Worm (Caenorhabditis elegans): ENCODE results near the gene R08E3.3.

The R08E3.3 gene

DNA sequence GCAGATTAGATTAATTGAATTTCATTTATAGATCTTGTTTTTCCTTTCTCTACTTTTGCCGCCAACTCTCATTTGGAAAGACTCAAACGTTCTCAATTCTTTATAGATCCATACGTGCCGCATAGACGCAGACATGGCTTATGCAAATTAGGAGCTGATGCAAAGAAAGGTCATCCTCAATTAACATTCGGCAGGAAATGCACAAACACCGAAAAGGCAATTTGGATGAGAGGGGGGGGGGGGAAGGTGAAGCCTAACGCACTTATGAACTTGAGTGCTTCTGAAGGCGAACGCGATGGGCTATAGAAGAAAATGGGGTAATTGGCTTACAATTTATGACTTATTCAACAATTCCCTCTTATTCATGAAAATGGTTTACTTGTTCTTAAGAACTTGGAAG is 51.2 kb downstream of the R08E3.3 start:
- TF ChIP-seq ceh-13 (GFP tag; optimal IDR thresholded peaks at IDR 0.05) (no peak), hnd-1 (tag; optimal IDR thresholded peaks at IDR 0.05) (no peak), hmg-4 (GFP tag; optimal IDR thresholded peaks at IDR 0.05) (no peak), B0310.2 (tag; optimal IDR thresholded peaks at IDR 0.05) (no peak), flt-1 (GFP tag; IDR thresholded peaks at IDR 0.05) (peak; percentile 3; the same call in 1 of the 2 replicates), ceh-36 (tag; optimal IDR thresholded peaks at IDR 0.05) (no peak)

DNA sequence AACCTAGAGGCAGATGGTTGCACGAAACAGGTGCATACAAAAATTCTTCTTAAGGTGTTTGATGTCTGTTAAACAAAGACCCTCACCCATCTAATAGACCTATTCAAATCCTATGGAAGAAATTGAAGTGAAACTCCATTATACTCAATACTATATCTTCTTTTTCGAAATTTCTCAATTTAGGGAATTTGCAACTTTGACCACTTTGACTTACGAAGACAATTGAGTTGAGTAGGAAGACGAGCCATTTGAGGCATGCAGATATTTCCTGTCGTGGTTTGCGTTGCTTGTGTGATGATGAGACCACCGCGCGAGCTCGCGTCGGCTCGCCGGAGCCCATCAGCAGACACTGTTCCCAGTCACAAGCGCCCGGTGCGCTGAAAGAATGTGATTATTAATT is 52.3 kb downstream of the R08E3.3 start:
- no peak for TF ChIP-seq scrt-1 (GFP tag; IDR thresholded peaks at IDR 0.05)
- TF ChIP-seq ets-7 (tag; optimal IDR thresholded peaks at IDR 0.05) = no peak
- no peak for TF ChIP-seq tra-4 (tag; optimal IDR thresholded peaks at IDR 0.05)
- no peak for TF ChIP-seq tbx-37 (GFP tag; conservative IDR thresholded peaks at IDR 0.05)
- TF ChIP-seq hmbx-1 (tag; optimal IDR thresholded peaks at IDR 0.05) = no peak
- TF ChIP-seq ama-1 (optimal IDR thresholded peaks at IDR 0.05) = no peak
- TF ChIP-seq tbx-11 (GFP tag; IDR thresholded peaks at IDR 0.05) = no peak
- TF ChIP-seq B0310.2 (tag; optimal IDR thresholded peaks at IDR 0.05) = no peak
- no peak for TF ChIP-seq sea-1 (GFP tag; conservative IDR thresholded peaks at IDR 0.05)
- no peak for TF ChIP-seq flt-1 (GFP tag; IDR thresholded peaks at IDR 0.05)
- no peak for TF ChIP-seq aly-1 (tag; optimal IDR thresholded peaks at IDR 0.05)
- TF ChIP-seq pes-1 (GFP tag; IDR thresholded peaks at IDR 0.05) = no peak
- no peak for TF ChIP-seq hmg-4 (GFP tag; optimal IDR thresholded peaks at IDR 0.05)
- no peak for TF ChIP-seq hnd-1 (tag; optimal IDR thresholded peaks at IDR 0.05)
- TF ChIP-seq F13C5.2 (tag; optimal IDR thresholded peaks at IDR 0.05) = no peak
